Worm (Caenorhabditis elegans) whole organism, midembryonic: Measurements from ENCODE around the gene F44D12.2.

ENCODE experiments used
- T22C8.4 ChIP-seq: fragments of 200-800 bp; sonication (Bioruptor generic); IDR thresholded peaks from 2 replicates; pipeline ENCODE4 v1.3.6; 2022; ENCODE audit warnings: missing genetic modification characterization, missing compliant biosample characterization
- cog-1 ChIP-seq: sonication (generic microtip); optimal IDR thresholded peaks from 2 replicates; lab custom pipeline; 2016; ENCODE audit warnings: missing genetic modification characterization, missing compliant biosample characterization
- flt-1 ChIP-seq: fragments of 200-800 bp; sonication (Bioruptor generic); IDR thresholded peaks from 2 replicates; pipeline ENCODE4 v1.3.6; 2022; ENCODE audit warnings: missing genetic modification characterization, missing compliant biosample characterization
- klf-2 ChIP-seq: fragments of 200-800 bp; sonication (Bioruptor generic); conservative IDR thresholded peaks from 2 replicates; pipeline ENCODE4 v1.3.6; 2022; ENCODE audit warnings: missing genetic modification reagents, missing genetic modification characterization, missing compliant biosample characterization
- med-1 ChIP-seq: sonication (generic microtip); optimal IDR thresholded peaks from 2 replicates; lab custom pipeline; 2017; ENCODE audit warnings: missing genetic modification characterization, mild to moderate bottlenecking, missing compliant biosample characterization, antibody characterized with exemption, missing genetic modification reagents; ENCODE audit not compliant: insufficient read depth
- ref-1 ChIP-seq: fragments of 200-800 bp; sonication (Bioruptor generic); conservative IDR thresholded peaks from 2 replicates; pipeline ENCODE4 v1.3.6; 2022; ENCODE audit warnings: missing genetic modification reagents, missing genetic modification characterization, missing compliant biosample characterization
- tab-1 ChIP-seq: fragments of 200-800 bp; sonication (Bioruptor generic); IDR thresholded peaks from 2 replicates; pipeline ENCODE4 v1.3.6; 2022; ENCODE audit warnings: missing genetic modification characterization, missing compliant biosample characterization
- ztf-29 ChIP-seq: fragments of 200-800 bp; sonication (Bioruptor generic); IDR thresholded peaks from 2 replicates; pipeline ENCODE4 v1.3.6; 2022; ENCODE audit warnings: missing genetic modification reagents, missing genetic modification characterization, missing compliant biosample characterization

ce11 chrIV:10021283-10021682 is 3.8 kb upstream of the F44D12.2 start, which contains the start of gene F44D12.19:
- TF ChIP-seq med-1, result no peak
- no peak for TF ChIP-seq flt-1 (GFP tag; lab: Robert Waterston, UW)
- TF ChIP-seq tab-1 (GFP tag; lab: Robert Waterston, UW), result no peak
- TF ChIP-seq ztf-29 (GFP tag; lab: Robert Waterston, UW), result no peak
- no peak for TF ChIP-seq cog-1 (tag; lab: Kevin White, UChicago)
- TF ChIP-seq ref-1 (GFP tag; lab: Robert Waterston, UW), result no peak
- TF ChIP-seq T22C8.4 (GFP tag; lab: Robert Waterston, UW), result no peak
- no peak for TF ChIP-seq klf-2 (GFP tag; lab: Robert Waterston, UW)
